Fruit fly (Drosophila melanogaster) whole organism, embryonic: ENCODE results near the gene Rpn1.

Experiments used
- BEAF-32 ChIP-seq: fragments of 200-800 bp; sonication (Bioruptor generic); optimal IDR thresholded peaks from 3 replicates; lab custom pipeline; 2017; ENCODE audit warnings: missing biosample characterization, missing genetic modification characterization, mild to moderate bottlenecking, moderate library complexity, missing genetic modification reagents
- BtbVII ChIP-seq: fragments of 200-800 bp; sonication (Bioruptor generic); optimal IDR thresholded peaks from 3 replicates; lab custom pipeline; 2017; ENCODE audit warnings: missing biosample characterization, mild to moderate bottlenecking, missing genetic modification characterization
- CG1233 ChIP-seq: fragments of 200-800 bp; sonication (Bioruptor generic); optimal IDR thresholded peaks from 4 replicates; lab custom pipeline; 2018; ENCODE audit warnings: missing biosample characterization, mild to moderate bottlenecking, missing genetic modification characterization
- CG13894 ChIP-seq: fragments of 200-800 bp; sonication (Bioruptor generic); optimal IDR thresholded peaks from 3 replicates; lab custom pipeline; 2018; ENCODE audit warnings: missing biosample characterization, mild to moderate bottlenecking, missing genetic modification characterization, moderate library complexity
- CG1603 ChIP-seq: fragments of 200-800 bp; sonication (Bioruptor generic); optimal IDR thresholded peaks from 2 replicates; lab custom pipeline; 2019; ENCODE audit warnings: missing biosample characterization, mild to moderate bottlenecking, missing genetic modification characterization, moderate library complexity
- CG17328 ChIP-seq: fragments of 200-800 bp; sonication (Bioruptor generic); IDR thresholded peaks from 2 replicates; pipeline ENCODE4 v1.3.6; 2022; ENCODE audit warnings: missing biosample characterization, missing genetic modification characterization
- CG18476 ChIP-seq: fragments of 200-800 bp; sonication (Bioruptor generic); optimal IDR thresholded peaks from 2 replicates; lab custom pipeline; 2016; ENCODE audit warnings: missing biosample characterization, mild to moderate bottlenecking, missing genetic modification characterization
- CG3281 ChIP-seq: fragments of 200-800 bp; sonication (Bioruptor generic); optimal IDR thresholded peaks from 3 replicates; lab custom pipeline; 2017; ENCODE audit warnings: missing biosample characterization, mild to moderate bottlenecking, missing genetic modification characterization
- CG34376 ChIP-seq: fragments of 200-800 bp; sonication (Bioruptor generic); optimal IDR thresholded peaks from 2 replicates; lab custom pipeline; 2018; ENCODE audit warnings: missing biosample characterization, mild to moderate bottlenecking, missing genetic modification characterization
- CG3847 ChIP-seq: fragments of 200-800 bp; sonication (Bioruptor generic); IDR thresholded peaks from 2 replicates; pipeline ENCODE4 v1.3.6; 2022; ENCODE audit warnings: missing biosample characterization, missing genetic modification characterization
- CG7786 ChIP-seq: fragments of 200-800 bp; sonication (Bioruptor generic); optimal IDR thresholded peaks from 2 replicates; lab custom pipeline; 2016; ENCODE audit warnings: missing biosample characterization, missing genetic modification characterization
- CG9609 ChIP-seq: fragments of 200-800 bp; sonication (Bioruptor generic); optimal IDR thresholded peaks from 3 replicates; lab custom pipeline; 2016; ENCODE audit warnings: missing biosample characterization, missing genetic modification characterization
- CG9932 ChIP-seq: fragments of 200-800 bp; sonication (Bioruptor generic); IDR thresholded peaks from 2 replicates; pipeline ENCODE4 v1.3.6; 2022; ENCODE audit warnings: missing biosample characterization, missing genetic modification characterization
- CTCF ChIP-seq: fragments of 200-800 bp; sonication (Bioruptor generic); optimal IDR thresholded peaks from 2 replicates; lab custom pipeline; 2017; ENCODE audit warnings: missing biosample characterization, mild to moderate bottlenecking, missing genetic modification characterization, moderate library complexity
- D ChIP-seq, 2 experiments: fragments of 200-800 bp in 1 of 2; fragments of >200 bp in 1 of 2; sonication (Bioruptor generic) in 1 of 2; optimal IDR thresholded peaks; 2 replicates in 1 of 2; 3 replicates in 1 of 2; lab custom pipeline; 2017; ENCODE audit warnings: mild to moderate bottlenecking in 1 of 2, missing biosample characterization in 1 of 2, missing genetic modification characterization in 1 of 2, missing genetic modification reagents in 1 of 2
- Dp ChIP-seq: fragments of 200-800 bp; sonication (Bioruptor generic); optimal IDR thresholded peaks from 2 replicates; lab custom pipeline; 2018; ENCODE audit warnings: missing biosample characterization, mild to moderate bottlenecking, missing genetic modification characterization, moderate library complexity
- E2f2 ChIP-seq: fragments of 200-800 bp; sonication (Bioruptor generic); IDR thresholded peaks from 2 replicates; pipeline ENCODE4 v1.3.6; 2022; ENCODE audit warnings: missing biosample characterization, missing genetic modification characterization
- Elba2 ChIP-seq: fragments of 200-800 bp; sonication (Bioruptor generic); optimal IDR thresholded peaks from 3 replicates; lab custom pipeline; 2016; ENCODE audit warnings: missing biosample characterization, missing genetic modification characterization
- HLHmδ ChIP-seq: fragments of 200-800 bp; sonication (Bioruptor generic); optimal IDR thresholded peaks from 2 replicates; lab custom pipeline; 2018; ENCODE audit warnings: missing biosample characterization, mild to moderate bottlenecking, missing genetic modification characterization, moderate library complexity
- Hand ChIP-seq: fragments of 200-800 bp; sonication (Bioruptor generic); optimal IDR thresholded peaks from 2 replicates; lab custom pipeline; 2017; ENCODE audit warnings: mild to moderate bottlenecking, missing biosample characterization, missing genetic modification reagents, missing genetic modification characterization
- Hmr ChIP-seq: fragments of 200-800 bp; sonication (Bioruptor generic); optimal IDR thresholded peaks from 3 replicates; lab custom pipeline; 2017; ENCODE audit warnings: mild to moderate bottlenecking, missing biosample characterization, missing genetic modification reagents, missing genetic modification characterization
- Lhr ChIP-seq: fragments of 200-800 bp; sonication (Bioruptor generic); optimal IDR thresholded peaks from 3 replicates; lab custom pipeline; 2017; ENCODE audit warnings: mild to moderate bottlenecking, missing biosample characterization, missing genetic modification reagents, missing genetic modification characterization
- MESR4 ChIP-seq: fragments of 200-800 bp; sonication (Bioruptor generic); optimal IDR thresholded peaks from 2 replicates; lab custom pipeline; 2018; ENCODE audit warnings: missing biosample characterization, mild to moderate bottlenecking, missing genetic modification characterization, moderate library complexity
- Myb ChIP-seq: fragments of 200-800 bp; sonication (Bioruptor generic); optimal IDR thresholded peaks from 2 replicates; lab custom pipeline; 2016; ENCODE audit warnings: missing biosample characterization, missing genetic modification characterization
- Opbp ChIP-seq: fragments of 200-800 bp; sonication (Bioruptor generic); IDR thresholded peaks from 3 replicates; pipeline ENCODE4 v1.3.6; 2022; ENCODE audit warnings: missing biosample characterization, missing genetic modification characterization; ENCODE audit not compliant: partially characterized antibody
- Scr ChIP-seq: fragments of 200-800 bp; sonication (Bioruptor generic); IDR thresholded peaks from 2 replicates; pipeline ENCODE4 v1.3.6; 2022; ENCODE audit warnings: missing biosample characterization, missing genetic modification characterization; ENCODE audit not compliant: partially characterized antibody
- Trl ChIP-seq, 3 experiments: fragments of >200 bp in 2 of 3; fragments of 200-800 bp in 1 of 3; sonication (Bioruptor generic) in 1 of 3; optimal IDR thresholded peaks; 2 replicates in 1 of 3; 3 replicates in 2 of 3; lab custom pipeline; 2016 to 2017; ENCODE audit warnings: missing biosample characterization in 1 of 3, missing genetic modification characterization in 1 of 3
- YL-1 ChIP-seq: fragments of 200-800 bp; sonication (Bioruptor generic); optimal IDR thresholded peaks from 3 replicates; lab custom pipeline; 2017; ENCODE audit warnings: missing biosample characterization, mild to moderate bottlenecking, missing genetic modification characterization
- abd-A ChIP-seq: fragments of 200-800 bp; sonication (Bioruptor generic); optimal IDR thresholded peaks from 3 replicates; lab custom pipeline; 2019; ENCODE audit warnings: missing biosample characterization, mild to moderate bottlenecking, missing genetic modification characterization, moderate library complexity
- ase ChIP-seq: fragments of 200-800 bp; sonication (Bioruptor generic); IDR thresholded peaks from 3 replicates; pipeline ENCODE4 v1.3.6; 2022; ENCODE audit warnings: missing biosample characterization, missing genetic modification characterization
- ash1 ChIP-seq: fragments of 200-800 bp; sonication (Bioruptor generic); optimal IDR thresholded peaks from 2 replicates; lab custom pipeline; 2018; ENCODE audit warnings: missing biosample characterization, mild to moderate bottlenecking, missing genetic modification characterization
- ci ChIP-seq: fragments of 200-800 bp; sonication (Bioruptor generic); IDR thresholded peaks from 3 replicates; pipeline ENCODE4 v1.3.6; 2022; ENCODE audit warnings: missing biosample characterization, missing genetic modification characterization
- croc ChIP-seq: fragments of 200-800 bp; sonication (Bioruptor generic); conservative IDR thresholded peaks from 3 replicates; pipeline ENCODE4 v1.3.6; 2022; ENCODE audit warnings: missing biosample characterization, missing genetic modification characterization
- cwo ChIP-seq: fragments of 200-800 bp; sonication (Bioruptor generic); optimal IDR thresholded peaks from 3 replicates; lab custom pipeline; 2017; ENCODE audit warnings: missing biosample characterization, missing genetic modification characterization, mild to moderate bottlenecking, moderate library complexity, missing genetic modification reagents
- exex ChIP-seq: fragments of 200-800 bp; sonication (Bioruptor generic); optimal IDR thresholded peaks from 4 replicates; lab custom pipeline; 2018; ENCODE audit warnings: missing biosample characterization, mild to moderate bottlenecking, missing genetic modification characterization, moderate library complexity
- gfzf ChIP-seq: fragments of 200-800 bp; sonication (Bioruptor generic); optimal IDR thresholded peaks from 2 replicates; lab custom pipeline; 2016; ENCODE audit warnings: missing biosample characterization, mild to moderate bottlenecking, missing genetic modification characterization, moderate library complexity
- insv ChIP-seq, 2 experiments: fragments of 200-800 bp; sonication (Bioruptor generic); optimal IDR thresholded peaks; 3 replicates each; lab custom pipeline; 2016 to 2018; ENCODE audit warnings: missing biosample characterization in 2 of 2, missing genetic modification characterization in 2 of 2
- kni ChIP-seq: fragments of 200-800 bp; sonication (Bioruptor generic); optimal IDR thresholded peaks from 3 replicates; lab custom pipeline; 2017; ENCODE audit warnings: mild to moderate bottlenecking, missing biosample characterization, missing genetic modification reagents, missing genetic modification characterization
- knrl ChIP-seq: fragments of 200-800 bp; sonication (Bioruptor generic); IDR thresholded peaks from 3 replicates; pipeline ENCODE4 v1.3.6; 2022; ENCODE audit warnings: missing biosample characterization, missing genetic modification characterization; ENCODE audit not compliant: partially characterized antibody
- onecut ChIP-seq: fragments of 200-800 bp; sonication (Bioruptor generic); IDR thresholded peaks from 2 replicates; pipeline ENCODE4 v1.3.6; 2022; ENCODE audit warnings: missing biosample characterization, missing genetic modification characterization
- pzg ChIP-seq: fragments of 200-800 bp; sonication (Bioruptor generic); optimal IDR thresholded peaks from 3 replicates; lab custom pipeline; 2018; ENCODE audit warnings: missing biosample characterization, mild to moderate bottlenecking, missing genetic modification characterization, moderate library complexity
- sr ChIP-seq: fragments of 200-800 bp; sonication (Bioruptor generic); IDR thresholded peaks from 3 replicates; pipeline ENCODE4 v1.3.6; 2022; ENCODE audit warnings: missing biosample characterization, missing genetic modification characterization
- trem ChIP-seq: fragments of 200-800 bp; optimal IDR thresholded peaks from 3 replicates; lab custom pipeline; 2019; ENCODE audit warnings: missing biosample characterization, mild to moderate bottlenecking, missing genetic modification characterization, moderate library complexity
- unc-4 ChIP-seq: fragments of 200-800 bp; sonication (Bioruptor generic); IDR thresholded peaks from 2 replicates; pipeline ENCODE4 v1.3.6; 2022; ENCODE audit warnings: missing biosample characterization, missing genetic modification characterization; ENCODE audit not compliant: partially characterized antibody

Rpn1 gene

dm6 chr3L:19908201-19909127, 6.4 kb upstream of the Rpn1 start (continued):
- peak in 1 of 2 experiments; percentile 91 for TF ChIP-seq insv (GFP tag; optimal IDR thresholded peaks at IDR 0.05; lab: Kevin White, UChicago)
- peak; percentile 86 for TF ChIP-seq onecut (GFP tag; lab: Robert Waterston, UW)
- TF ChIP-seq D (optimal IDR thresholded peaks at IDR 0.05; lab: Kevin White, UChicago): peak; percentile 68
- TF ChIP-seq D (GFP tag; optimal IDR thresholded peaks at IDR 0.05; lab: Kevin White, UChicago): no peak
- TF ChIP-seq cwo: peak; percentile 16
- TF ChIP-seq CG7786: no peak
- TF ChIP-seq CG18476 (GFP tag; lab: Kevin White, UChicago): no peak
- no peak for TF ChIP-seq CG13894 (tag; lab: Kevin White, UChicago)
- TF ChIP-seq E2f2 (GFP tag; lab: Robert Waterston, UW): no peak
- TF ChIP-seq BEAF-32 (GFP tag; lab: Kevin White, UChicago): peak; percentile 10
- peak; percentile 9 for TF ChIP-seq kni (GFP tag; lab: Kevin White, UChicago)
- peak; percentile 78 to 79 for TF ChIP-seq Trl (optimal IDR thresholded peaks at IDR 0.05; lab: Kevin White, UChicago)
- TF ChIP-seq Trl (GFP tag; optimal IDR thresholded peaks at IDR 0.05; lab: Kevin White, UChicago): peak; percentile 15
- peak; percentile 49 for TF ChIP-seq Hand
- no peak for TF ChIP-seq unc-4 (GFP tag; lab: Robert Waterston, UW)
- peak; percentile 96 for TF ChIP-seq sr (GFP tag; lab: Robert Waterston, UW)
- TF ChIP-seq abd-A (tag; lab: Kevin White, UChicago): peak; percentile 1
- peak; percentile 35 for TF ChIP-seq Scr
- TF ChIP-seq exex: peak; percentile 5

dm6 chr3L:19909234-19910053, 5.4 kb upstream of the Rpn1 start:
- TF ChIP-seq BtbVII (GFP tag; lab: Kevin White, UChicago) (peak; percentile 29), CG9609 (GFP tag; lab: Kevin White, UChicago) (no peak), CTCF (GFP tag; lab: Kevin White, UChicago) (peak; percentile 9), pzg (GFP tag; lab: Kevin White, UChicago) (peak; percentile 88), CG3281 (GFP tag; lab: Kevin White, UChicago) (peak; percentile 84), Myb (peak; percentile 7), CG1603 (tag; lab: Kevin White, UChicago) (peak; percentile 75), ash1 (GFP tag; lab: Kevin White, UChicago) (no peak), CG34376 (peak; percentile 44), Dp (peak; percentile 16), Elba2 (GFP tag; lab: Kevin White, UChicago) (peak; percentile 55), CG9932 (peak; percentile 39), Hmr (GFP tag; lab: Kevin White, UChicago) (peak; percentile 54), CG17328 (peak; percentile 32; the same call in 1 of the 2 replicates), Lhr (GFP tag; lab: Kevin White, UChicago) (peak; percentile 65), croc (GFP tag; lab: Robert Waterston, UW) (no peak), knrl (peak; percentile 15; the same call in 1 of the 3 replicates), ci (GFP tag; lab: Robert Waterston, UW) (peak; percentile 59; the same call in 2 of the 3 replicates), HLHmδ (GFP tag; lab: Kevin White, UChicago) (peak; percentile 55), Opbp (GFP tag; lab: Robert Waterston, UW) (peak; percentile 38; the same call in 1 of the 3 replicates), YL-1 (GFP tag; lab: Kevin White, UChicago) (peak; percentile 77), trem (peak; percentile 52), gfzf (peak; percentile 92), ase (GFP tag; lab: Robert Waterston, UW) (no peak), CG1233 (GFP tag; lab: Kevin White, UChicago) (peak; percentile 26), CG3847 (GFP tag; lab: Robert Waterston, UW) (peak; percentile 41), MESR4 (GFP tag; lab: Kevin White, UChicago) (peak; percentile 60)
